Worm (Caenorhabditis elegans) whole organism, young adult: ENCODE data around the gene gpa-11.

Source experiments
- K11D2.4 ChIP-seq: fragments of 200-800 bp; sonication (Bioruptor generic); IDR thresholded peaks from 2 replicates; pipeline ENCODE4 v1.3.6; 2022; ENCODE audit warnings: missing genetic modification reagents, missing genetic modification characterization, missing compliant biosample characterization
- K12H6.12 ChIP-seq: fragments of 200-800 bp; sonication (Bioruptor generic); optimal IDR thresholded peaks from 2 replicates; lab custom pipeline; 2018; ENCODE audit warnings: mild to moderate bottlenecking, missing genetic modification characterization, missing compliant biosample characterization
- Y67H2A.10 ChIP-seq: fragments of 200-800 bp; sonication (Bioruptor generic); conservative IDR thresholded peaks from 2 replicates; pipeline ENCODE4 v1.3.6; 2022; ENCODE audit warnings: missing genetic modification reagents, missing genetic modification characterization, missing compliant biosample characterization
- cebp-2 ChIP-seq: fragments of 200-800 bp; sonication (Bioruptor generic); IDR thresholded peaks from 2 replicates; pipeline ENCODE4 v1.3.6; 2022; ENCODE audit warnings: missing genetic modification characterization, missing compliant biosample characterization
- ekl-4 ChIP-seq: fragments of 200-800 bp; sonication (Bioruptor generic); IDR thresholded peaks from 2 replicates; pipeline ENCODE4 v1.3.6; 2022; ENCODE audit warnings: missing genetic modification reagents, missing genetic modification characterization, missing compliant biosample characterization
- nhr-80 ChIP-seq: sonication (generic microtip); optimal IDR thresholded peaks from 2 replicates; lab custom pipeline; 2016; ENCODE audit warnings: missing genetic modification characterization, missing compliant biosample characterization
- pha-4 ChIP-seq: fragments of 150-350 bp; sonication (generic microtip); optimal IDR thresholded peaks from 2 replicates; lab custom pipeline; 2014; ENCODE audit warnings: missing biosample characterization, missing genetic modification reagents, missing genetic modification characterization
- ztf-25 ChIP-seq: fragments of 200-800 bp; sonication (Bioruptor generic); IDR thresholded peaks from 2 replicates; pipeline ENCODE4 v1.3.6; 2022; ENCODE audit warnings: missing genetic modification reagents, missing genetic modification characterization, missing compliant biosample characterization

DNA sequence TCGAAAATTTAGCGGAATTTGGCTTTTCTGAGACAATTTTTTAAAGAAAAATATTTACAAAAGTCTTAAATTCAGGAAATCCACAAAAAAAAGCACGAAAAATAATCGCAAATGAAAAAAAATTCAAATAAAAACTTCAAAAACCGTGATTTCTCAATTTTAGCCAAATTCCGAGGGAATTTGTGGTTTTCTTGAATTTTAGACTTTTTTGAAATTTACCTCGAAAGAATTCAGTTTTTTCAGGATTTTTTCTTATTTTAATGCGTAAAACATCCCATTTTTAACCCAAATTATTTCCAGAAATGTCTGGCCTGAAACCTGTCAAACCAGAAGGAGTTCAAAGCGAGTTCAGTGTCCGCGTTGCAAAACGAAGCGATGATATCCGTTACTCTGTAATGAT, 54.3 kb downstream of the gpa-11 start, which contains the start of gene gtf-2F1:
- TF ChIP-seq Y67H2A.10 (GFP tag; lab: Robert Waterston, UW) (no peak), ekl-4 (GFP tag; lab: Robert Waterston, UW) (no peak), K12H6.12 (tag; lab: Kevin White, UChicago) (no peak), nhr-80 (tag; lab: Kevin White, UChicago) (no peak), ztf-25 (GFP tag; lab: Robert Waterston, UW) (no peak), pha-4 (tag; lab: Kevin White, UChicago) (no peak), K11D2.4 (GFP tag; lab: Robert Waterston, UW) (no peak), cebp-2 (GFP tag; lab: Robert Waterston, UW) (no peak)
